Worm (Caenorhabditis elegans) whole organism, L1 larva: ENCODE results near the gene ral-1.

Source experiments
- mab-9 ChIP-seq: fragments of 200-800 bp; sonication (Bioruptor generic); IDR thresholded peaks from 2 replicates; pipeline ENCODE4 v1.3.6; 2022; ENCODE audit warnings: missing genetic modification reagents, missing genetic modification characterization, missing compliant biosample characterization
- nhr-71 ChIP-seq: sonication (generic microtip); optimal IDR thresholded peaks from 2 replicates; lab custom pipeline; 2016; ENCODE audit warnings: mild to moderate bottlenecking, missing genetic modification characterization, moderate library complexity, missing compliant biosample characterization

DNA sequence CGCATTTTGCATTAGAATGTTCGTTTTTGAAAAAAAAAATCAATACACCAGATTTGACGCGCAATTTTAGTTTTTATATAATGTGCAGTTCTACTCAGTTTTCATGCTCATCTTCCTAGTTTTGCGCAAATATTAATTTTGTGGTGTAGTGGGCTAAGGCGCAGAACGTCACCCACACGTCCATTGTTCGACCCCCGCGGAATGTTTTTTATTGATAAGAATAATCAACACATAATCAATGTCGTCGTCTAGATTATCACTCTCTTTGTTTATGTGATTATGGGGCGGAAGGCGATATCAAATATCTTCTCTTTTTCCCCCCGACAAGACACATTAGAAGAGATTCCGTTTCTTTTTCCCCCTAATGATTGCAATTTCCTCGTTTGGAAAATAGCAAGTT is 44.7 kb downstream of the ral-1 start:
- TF ChIP-seq nhr-71 (tag; lab: Kevin White, UChicago) (no peak), mab-9 (no peak)
